Worm (Caenorhabditis elegans) whole organism, young adult: ENCODE results near the gene asb-2.

Source experiments
- C06A6.2 ChIP-seq: fragments of 200-800 bp; sonication (Bioruptor generic); conservative IDR thresholded peaks from 2 replicates; pipeline ENCODE4 v1.3.6; 2022; ENCODE audit warnings: missing genetic modification characterization, missing compliant biosample characterization
- D2030.7 ChIP-seq: fragments of 200-800 bp; sonication (Bioruptor generic); IDR thresholded peaks from 2 replicates; pipeline ENCODE4 v1.3.6; 2022; ENCODE audit warnings: missing genetic modification reagents, missing genetic modification characterization, missing compliant biosample characterization
- ZK185.1 ChIP-seq: sonication (generic microtip); optimal IDR thresholded peaks from 2 replicates; lab custom pipeline; 2016; ENCODE audit warnings: mild to moderate bottlenecking, missing genetic modification characterization, missing compliant biosample characterization; ENCODE audit not compliant: poor library complexity, severe bottlenecking
- ceh-100 ChIP-seq: fragments of 200-800 bp; sonication (Bioruptor generic); IDR thresholded peaks from 2 replicates; pipeline ENCODE4 v1.3.6; 2022; ENCODE audit warnings: missing genetic modification reagents, missing genetic modification characterization, missing compliant biosample characterization
- fkh-3 ChIP-seq: sonication (generic microtip); optimal IDR thresholded peaks from 2 replicates; lab custom pipeline; 2016; ENCODE audit warnings: mild to moderate bottlenecking, missing genetic modification characterization, missing compliant biosample characterization
- hlh-26 ChIP-seq: fragments of 200-800 bp; sonication (Bioruptor generic); conservative IDR thresholded peaks from 2 replicates; pipeline ENCODE4 v1.3.6; 2022; ENCODE audit warnings: missing genetic modification reagents, missing genetic modification characterization, missing compliant biosample characterization
- hrde-1 ChIP-seq: sonication (generic microtip); optimal IDR thresholded peaks from 2 replicates; lab custom pipeline; 2016; ENCODE audit warnings: missing genetic modification characterization, mild to moderate bottlenecking, missing compliant biosample characterization, moderate library complexity, missing genotype, missing genetic modification reagents, borderline replicate concordance
- mel-28 ChIP-seq: sonication (generic microtip); optimal IDR thresholded peaks from 2 replicates; lab custom pipeline; 2016; ENCODE audit warnings: borderline replicate concordance, mild to moderate bottlenecking, missing genetic modification characterization, missing compliant biosample characterization
- nfya-1 ChIP-seq: sonication (generic microtip); optimal IDR thresholded peaks from 2 replicates; lab custom pipeline; 2017; ENCODE audit warnings: antibody characterized with exemption, missing compliant biosample characterization, missing genetic modification characterization, borderline replicate concordance; ENCODE audit not compliant: insufficient read depth
- unc-62 ChIP-seq: fragments of 150-350 bp; optimal IDR thresholded peaks from 2 replicates; lab custom pipeline; 2014; ENCODE audit warnings: missing biosample characterization, missing genetic modification reagents, missing genetic modification characterization
- ztf-25 ChIP-seq: fragments of 200-800 bp; sonication (Bioruptor generic); IDR thresholded peaks from 2 replicates; pipeline ENCODE4 v1.3.6; 2022; ENCODE audit warnings: missing genetic modification reagents, missing genetic modification characterization, missing compliant biosample characterization

DNA sequence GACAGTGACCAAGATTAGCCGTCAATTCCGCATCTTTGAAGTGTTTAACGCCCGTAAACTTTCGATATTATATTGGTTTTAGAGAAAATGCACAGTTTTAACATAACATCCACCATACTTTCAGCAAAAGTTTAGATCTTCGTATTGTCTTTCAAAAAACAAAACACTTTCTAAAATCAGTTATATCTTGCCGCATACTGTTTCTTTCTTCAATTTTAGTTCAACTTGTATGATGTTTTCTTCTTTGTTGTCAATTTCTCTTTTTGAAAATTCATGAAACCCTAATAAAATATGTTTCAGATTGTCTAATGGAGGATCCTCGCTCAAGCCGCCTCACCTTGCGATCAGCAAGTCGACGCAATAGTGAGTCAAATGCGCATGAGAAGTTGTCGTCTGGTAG lies 15.7 kb upstream of the asb-2 start, which contains the start of gene F02E8.4:
- TF ChIP-seq hrde-1 (tag; lab: Kevin White, UChicago) = no peak
- TF ChIP-seq hlh-26 (GFP tag; lab: Robert Waterston, UW) = no peak
- no peak for TF ChIP-seq nfya-1
- TF ChIP-seq C06A6.2 = no peak
- no peak for TF ChIP-seq ceh-100 (GFP tag; lab: Robert Waterston, UW)
- no peak for TF ChIP-seq mel-28 (tag; lab: Kevin White, UChicago)
- no peak for TF ChIP-seq fkh-3 (tag; lab: Kevin White, UChicago)
- TF ChIP-seq ZK185.1 (tag; lab: Kevin White, UChicago) = no peak
- TF ChIP-seq D2030.7 (GFP tag; lab: Robert Waterston, UW) = no peak
- no peak for TF ChIP-seq ztf-25 (GFP tag; lab: Robert Waterston, UW)
- TF ChIP-seq unc-62 = no peak
